Worm (Caenorhabditis elegans) whole organism, L4 larva: Measurements from ENCODE around the gene fzr-1.

Source experiments
- D1046.2 ChIP-seq: fragments of 200-800 bp; sonication (Bioruptor generic); IDR thresholded peaks from 2 replicates; pipeline ENCODE4 v1.3.6; 2022; ENCODE audit warnings: missing genetic modification characterization, missing compliant biosample characterization
- F26F4.8 ChIP-seq: fragments of 200-800 bp; sonication (Bioruptor generic); conservative IDR thresholded peaks from 2 replicates; pipeline ENCODE4 v1.3.6; 2022; ENCODE audit warnings: missing genetic modification characterization, missing compliant biosample characterization
- F44E2.7 ChIP-seq: fragments of 200-800 bp; sonication (Bioruptor generic); IDR thresholded peaks from 2 replicates; pipeline ENCODE4 v2.1.2; 2022; ENCODE audit warnings: missing genetic modification characterization, missing compliant biosample characterization
- T20F7.1 ChIP-seq: fragments of 200-800 bp; sonication (Bioruptor generic); optimal IDR thresholded peaks from 2 replicates; lab custom pipeline; 2018; ENCODE audit warnings: mild to moderate bottlenecking, missing genetic modification characterization, missing compliant biosample characterization
- Y48G9A.11 ChIP-seq: fragments of 200-800 bp; sonication (Bioruptor generic); IDR thresholded peaks from 2 replicates; pipeline ENCODE4 v1.3.6; 2022; ENCODE audit warnings: missing genetic modification reagents, missing genetic modification characterization, missing compliant biosample characterization
- Y75B8A.6 ChIP-seq: fragments of 200-800 bp; sonication (Bioruptor generic); IDR thresholded peaks from 2 replicates; pipeline ENCODE4 v1.3.6; 2022; ENCODE audit warnings: missing genetic modification reagents, missing genetic modification characterization, missing compliant biosample characterization
- aha-1 ChIP-seq: fragments of 150-350 bp; peaks from one replicate; lab custom pipeline; 2014; ENCODE audit warnings: missing biosample characterization, missing genetic modification characterization
- aly-2 ChIP-seq: sonication (generic microtip); optimal IDR thresholded peaks from 2 replicates; lab custom pipeline; 2018; ENCODE audit warnings: missing biosample characterization, missing genetic modification characterization
- ama-1 ChIP-seq: fragments of 150-350 bp; optimal IDR thresholded peaks from 2 replicates; lab custom pipeline; 2014; ENCODE audit warnings: inconsistent platforms, mixed read lengths
- arid-1 ChIP-seq: fragments of 200-800 bp; sonication (Bioruptor generic); conservative IDR thresholded peaks from 2 replicates; pipeline ENCODE4 v1.3.6; 2022; ENCODE audit warnings: missing genetic modification reagents, missing genetic modification characterization, missing compliant biosample characterization
- attf-4 ChIP-seq: sonication (generic microtip); optimal IDR thresholded peaks from 3 replicates; lab custom pipeline; 2017; ENCODE audit warnings: missing biosample characterization, missing genetic modification characterization
- cey-2 ChIP-seq: sonication (generic microtip); optimal IDR thresholded peaks from 3 replicates; lab custom pipeline; 2017; ENCODE audit warnings: missing genetic modification characterization, mild to moderate bottlenecking, missing compliant biosample characterization, antibody characterized with exemption, borderline replicate concordance; ENCODE audit not compliant: insufficient read depth
- ctbp-1 ChIP-seq: fragments of 200-800 bp; sonication (Bioruptor generic); IDR thresholded peaks from 2 replicates; pipeline ENCODE4 v1.3.6; 2022; ENCODE audit warnings: missing genetic modification reagents, missing genetic modification characterization, missing compliant biosample characterization
- daf-16 ChIP-seq, 3 experiments: sonication (generic microtip); optimal IDR thresholded peaks; 2 replicates each; lab custom pipeline; 2016 to 2017; ENCODE audit warnings: missing genetic modification characterization in 3 of 3, missing genetic modification reagents in 3 of 3, mild to moderate bottlenecking in 2 of 3, missing compliant biosample characterization in 2 of 3, missing biosample characterization in 1 of 3, moderate library complexity in 1 of 3
- dmd-6 ChIP-seq: fragments of 200-800 bp; sonication (Bioruptor generic); IDR thresholded peaks from 2 replicates; pipeline ENCODE4 v1.3.6; 2022; ENCODE audit warnings: missing genetic modification reagents, missing genetic modification characterization, missing compliant biosample characterization
- dpl-1 ChIP-seq: fragments of 150-350 bp; optimal IDR thresholded peaks from 2 replicates; lab custom pipeline; 2014; ENCODE audit warnings: missing biosample characterization, missing genetic modification reagents, missing genetic modification characterization
- fkh-10 ChIP-seq: fragments of 150-350 bp; optimal IDR thresholded peaks from 2 replicates; lab custom pipeline; 2014; ENCODE audit warnings: missing biosample characterization, missing genetic modification reagents, missing genetic modification characterization
- gei-8 ChIP-seq: fragments of 200-800 bp; sonication (Bioruptor generic); optimal IDR thresholded peaks from 2 replicates; lab custom pipeline; 2018; ENCODE audit warnings: mild to moderate bottlenecking, missing genetic modification characterization, missing compliant biosample characterization
- hif-1 ChIP-seq, 2 experiments: sonication (generic microtip); optimal IDR thresholded peaks; 2 replicates each; lab custom pipeline; 2016 to 2017; ENCODE audit warnings: missing compliant biosample characterization in 2 of 2, missing genetic modification characterization in 2 of 2, missing genetic modification reagents in 2 of 2, missing genotype in 2 of 2, mild to moderate bottlenecking in 1 of 2
- hlh-30 ChIP-seq: sonication (generic microtip); optimal IDR thresholded peaks from 2 replicates; lab custom pipeline; 2017; ENCODE audit warnings: antibody characterized with exemption, mild to moderate bottlenecking, missing genetic modification characterization, missing compliant biosample characterization; ENCODE audit not compliant: insufficient read depth
- lin-1 ChIP-seq: fragments of 200-800 bp; sonication (Bioruptor generic); IDR thresholded peaks from 2 replicates; pipeline ENCODE4 v1.3.6; 2022; ENCODE audit warnings: missing genetic modification reagents, missing genetic modification characterization, missing compliant biosample characterization
- lin-15B ChIP-seq: fragments of 150-350 bp; sonication (generic microtip); optimal IDR thresholded peaks from 3 replicates; lab custom pipeline; 2014; ENCODE audit warnings: missing biosample characterization, missing genetic modification characterization
- lin-39 ChIP-seq: fragments of 150-350 bp; optimal IDR thresholded peaks from 2 replicates; lab custom pipeline; 2014; ENCODE audit warnings: missing biosample characterization, missing genetic modification reagents, missing genetic modification characterization
- lir-3 ChIP-seq: sonication (generic microtip); optimal IDR thresholded peaks from 2 replicates; lab custom pipeline; 2016; ENCODE audit warnings: mild to moderate bottlenecking, missing genetic modification characterization, missing compliant biosample characterization
- madf-5 ChIP-seq, 2 experiments: fragments of 200-800 bp; sonication (Bioruptor generic); IDR thresholded peaks; 2 replicates each; pipeline ENCODE4 v1.3.6; 2022; ENCODE audit warnings: missing compliant biosample characterization in 2 of 2, missing genetic modification characterization in 2 of 2
- mdl-1 ChIP-seq, 2 experiments: fragments of 150-350 bp in 1 of 2; sonication (generic microtip) in 1 of 2; optimal IDR thresholded peaks; 2 replicates each; lab custom pipeline; 2014 to 2017; ENCODE audit warnings: missing biosample characterization in 2 of 2, missing genetic modification characterization in 2 of 2
- mdt-29 ChIP-seq: fragments of 200-800 bp; sonication (Bioruptor generic); IDR thresholded peaks from 2 replicates; pipeline ENCODE4 v1.3.6; 2022; ENCODE audit warnings: missing genetic modification reagents, missing genetic modification characterization, missing compliant biosample characterization
- mes-2 ChIP-seq: sonication (generic microtip); optimal IDR thresholded peaks from 2 replicates; lab custom pipeline; 2016; ENCODE audit warnings: missing genotype, mild to moderate bottlenecking, missing genetic modification characterization, missing compliant biosample characterization; ENCODE audit not compliant: poor library complexity, severe bottlenecking
- mxl-3 ChIP-seq: fragments of 200-800 bp; sonication (Bioruptor generic); optimal IDR thresholded peaks from 2 replicates; lab custom pipeline; 2018; ENCODE audit warnings: mild to moderate bottlenecking, missing genetic modification characterization, missing compliant biosample characterization
- nhr-10 ChIP-seq: fragments of 150-350 bp; optimal IDR thresholded peaks from 2 replicates; lab custom pipeline; 2014; ENCODE audit warnings: missing biosample characterization, missing genetic modification characterization
- nhr-102 ChIP-seq: sonication (generic microtip); optimal IDR thresholded peaks from 2 replicates; lab custom pipeline; 2016; ENCODE audit warnings: mild to moderate bottlenecking, missing genetic modification characterization, moderate library complexity, missing compliant biosample characterization
- nhr-11 ChIP-seq: fragments of 150-350 bp; optimal IDR thresholded peaks from 2 replicates; lab custom pipeline; 2014; ENCODE audit warnings: missing biosample characterization, missing genetic modification characterization
- nhr-28 ChIP-seq: fragments of 150-350 bp; optimal IDR thresholded peaks from 2 replicates; lab custom pipeline; 2014; ENCODE audit warnings: missing biosample characterization, missing genetic modification characterization
- php-3 ChIP-seq: fragments of 200-800 bp; sonication (Bioruptor generic); IDR thresholded peaks from 2 replicates; pipeline ENCODE4 v1.3.6; 2022; ENCODE audit warnings: missing genetic modification reagents, missing genetic modification characterization, missing compliant biosample characterization
- saeg-2 ChIP-seq: fragments of 200-800 bp; sonication (Bioruptor generic); IDR thresholded peaks from 2 replicates; pipeline ENCODE4 v1.3.6; 2022; ENCODE audit warnings: missing genetic modification reagents, missing genetic modification characterization, missing compliant biosample characterization
- set-16 ChIP-seq: fragments of 200-800 bp; sonication (Bioruptor generic); IDR thresholded peaks from 2 replicates; pipeline ENCODE4 v1.3.6; 2022; ENCODE audit warnings: missing genetic modification reagents, missing genetic modification characterization, missing compliant biosample characterization
- skn-1 ChIP-seq: fragments of 150-350 bp; optimal IDR thresholded peaks from 2 replicates; lab custom pipeline; 2014; ENCODE audit warnings: missing biosample characterization, missing genetic modification characterization
- snpc-1.2 ChIP-seq: fragments of 200-800 bp; sonication (Bioruptor generic); IDR thresholded peaks from 2 replicates; pipeline ENCODE4 v1.3.6; 2022; ENCODE audit warnings: missing genetic modification reagents, missing genetic modification characterization, missing compliant biosample characterization
- unc-130 ChIP-seq: sonication (generic microtip); optimal IDR thresholded peaks from 2 replicates; lab custom pipeline; 2016; ENCODE audit warnings: missing genetic modification reagents, missing genetic modification characterization, missing compliant biosample characterization
- unc-62 ChIP-seq, 3 experiments: fragments of 150-350 bp in 1 of 3; sonication (generic microtip); optimal IDR thresholded peaks in 2 of 3; peaks in 1 of 3; 1 replicate in 1 of 3; 2 replicates in 2 of 3; lab custom pipeline; 2014 to 2017; ENCODE audit warnings: missing biosample characterization in 3 of 3, missing genetic modification characterization in 3 of 3, missing genetic modification reagents in 3 of 3, missing genotype in 1 of 3
- zip-2 ChIP-seq: fragments of 150-350 bp; optimal IDR thresholded peaks from 2 replicates; lab custom pipeline; 2014; ENCODE audit warnings: missing biosample characterization, missing genetic modification characterization

The fzr-1 gene

DNA sequence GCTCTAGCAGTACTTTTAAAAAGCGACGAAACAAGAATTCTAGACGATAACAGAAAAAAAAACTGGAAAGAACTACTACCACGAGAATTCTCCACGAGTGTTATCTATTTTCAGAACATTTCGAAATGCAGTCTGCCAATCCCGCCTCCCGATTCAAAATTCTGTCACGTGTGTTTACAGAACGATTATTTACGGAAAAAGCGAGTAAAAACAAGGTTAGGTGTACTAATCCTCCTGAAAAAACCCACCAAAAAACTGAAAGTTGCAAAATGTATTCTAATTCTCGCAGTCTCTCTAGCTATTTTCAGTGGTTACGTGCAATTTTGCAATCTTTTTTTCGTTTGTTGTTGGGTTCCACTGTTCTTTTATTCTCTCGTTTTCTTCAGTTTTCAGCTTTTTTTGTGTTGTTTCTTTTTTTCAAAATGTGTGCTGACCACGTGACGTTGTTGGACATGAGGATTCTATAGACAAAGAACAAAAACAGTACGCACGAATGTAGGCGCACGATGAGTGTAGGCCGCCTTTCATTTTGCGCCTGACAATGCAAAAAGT lies 37.7 kb downstream of the fzr-1 start (continued):
- TF ChIP-seq aha-1 (tag; lab: Kevin White, UChicago) (peak; percentile 94), madf-5 (GFP tag; IDR thresholded peaks at IDR 0.05; lab: Robert Waterston, UW) (no peak), zip-2 (tag; lab: Kevin White, UChicago) (no peak), saeg-2 (no peak), attf-4 (tag; lab: Kevin White, UChicago) (no peak), hlh-30 (tag; lab: Kevin White, UChicago) (peak; percentile 36), hif-1 (tag; optimal IDR thresholded peaks at IDR 0.05; lab: Kevin White, UChicago) (peak; percentile 57 to 97), nhr-11 (tag; lab: Kevin White, UChicago) (peak; percentile 59), cey-2 (tag; lab: Kevin White, UChicago) (no peak), F26F4.8 (GFP tag; lab: Robert Waterston, UW) (no peak), mdt-29 (GFP tag; lab: Robert Waterston, UW) (no peak), snpc-1.2 (GFP tag; lab: Robert Waterston, UW) (no peak), nhr-10 (tag; lab: Kevin White, UChicago) (no peak), nhr-102 (tag; lab: Kevin White, UChicago) (no peak), gei-8 (GFP tag; lab: Kevin White, UChicago) (no peak), dmd-6 (GFP tag; lab: Robert Waterston, UW) (peak; percentile 36), mdl-1 (tag; optimal IDR thresholded peaks at IDR 0.05; lab: Kevin White, UChicago) (peak in 1 of 2 experiments; percentile 77), unc-130 (GFP tag; lab: Kevin White, UChicago) (no peak), dpl-1 (no peak), set-16 (GFP tag; lab: Robert Waterston, UW) (no peak), fkh-10 (no peak), lin-39 (tag; lab: Kevin White, UChicago) (no peak), skn-1 (no peak), lir-3 (tag; lab: Kevin White, UChicago) (no peak), aly-2 (tag; lab: Kevin White, UChicago) (no peak)

DNA sequence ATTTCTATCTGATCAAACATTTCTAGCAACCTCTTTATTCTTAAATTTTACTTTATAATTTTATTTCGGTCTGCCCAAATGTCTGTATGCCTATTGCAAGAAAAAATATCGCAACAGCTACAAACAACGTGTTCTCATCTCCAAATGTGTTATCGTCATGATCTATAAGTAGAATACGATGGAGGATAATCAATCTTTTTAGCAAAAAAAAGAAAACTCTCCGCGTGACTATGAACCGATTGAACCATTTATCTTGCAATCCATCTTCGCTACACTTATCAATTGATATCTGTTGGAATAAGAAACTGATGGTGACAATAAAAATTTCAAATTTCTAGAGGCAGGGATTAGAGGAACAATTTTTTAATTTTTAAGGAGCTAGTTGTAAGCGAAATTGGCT lies 38.3 kb downstream of the fzr-1 start:
- TF ChIP-seq D1046.2 (GFP tag; lab: Robert Waterston, UW) (no peak), lin-1 (no peak), nhr-11 (tag; lab: Kevin White, UChicago) (peak; percentile 42), arid-1 (GFP tag; lab: Robert Waterston, UW) (no peak), hlh-30 (tag; lab: Kevin White, UChicago) (peak; percentile 45), mes-2 (no peak), Y48G9A.11 (GFP tag; lab: Robert Waterston, UW) (no peak), mxl-3 (GFP tag; lab: Kevin White, UChicago) (peak; percentile 44), ctbp-1 (GFP tag; lab: Robert Waterston, UW) (0 out of 2 replicates have a peak, but pooled peaks have one; percentile 30), snpc-1.2 (GFP tag; lab: Robert Waterston, UW) (no peak), mdl-1 (tag; optimal IDR thresholded peaks at IDR 0.05; lab: Kevin White, UChicago) (peak in 1 of 2 experiments; percentile 59), unc-62 (GFP tag; optimal IDR thresholded peaks at IDR 0.05 in 1 of 2; lab: Kevin White, UChicago) (peak in 1 of 2 experiments; percentile 8), unc-62 (tag; optimal IDR thresholded peaks at IDR 0.05; lab: Kevin White, UChicago) (no peak), nhr-28 (tag; lab: Kevin White, UChicago) (peak; percentile 61), php-3 (GFP tag; lab: Robert Waterston, UW) (no peak), hif-1 (tag; optimal IDR thresholded peaks at IDR 0.05; lab: Kevin White, UChicago) (no peak)

DNA sequence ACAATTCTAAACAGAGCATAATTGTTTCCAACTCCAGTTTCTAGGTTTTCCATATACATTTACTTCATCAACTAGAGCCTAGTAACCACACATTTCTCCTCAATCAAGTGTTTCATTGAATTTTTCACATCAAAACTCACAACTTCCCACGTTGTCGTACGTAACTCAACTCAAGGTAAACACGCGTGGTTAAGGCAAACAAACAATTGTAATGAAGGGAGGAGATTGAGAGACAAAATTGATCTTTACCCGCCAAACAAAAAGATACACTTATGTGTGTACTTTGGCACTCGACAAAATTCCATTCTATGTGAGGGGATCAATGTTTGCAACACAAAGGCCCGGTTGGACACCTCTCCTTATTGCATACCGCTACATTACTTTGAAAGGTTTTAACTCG lies 38.9 kb downstream of the fzr-1 start, which contains the start of gene nhr-19:
nhr-19 (minus strand) TSS at position 191 of the 400 bp plus-strand sequence.
- TF ChIP-seq mxl-3 (GFP tag; lab: Kevin White, UChicago) (peak; percentile 33), unc-62 (GFP tag; optimal IDR thresholded peaks at IDR 0.05 in 1 of 2; lab: Kevin White, UChicago) (peak in 1 of 2 experiments; percentile 88), unc-62 (tag; optimal IDR thresholded peaks at IDR 0.05; lab: Kevin White, UChicago) (no peak), aha-1 (tag; lab: Kevin White, UChicago) (peak; percentile 72), ama-1 (lab: Kevin White, UChicago) (no peak), mdl-1 (tag; optimal IDR thresholded peaks at IDR 0.05; lab: Kevin White, UChicago) (no peak), nhr-11 (tag; lab: Kevin White, UChicago) (peak; percentile 74), hif-1 (tag; optimal IDR thresholded peaks at IDR 0.05; lab: Kevin White, UChicago) (no peak), lin-15B (tag; lab: Kevin White, UChicago) (no peak), daf-16 (GFP tag; optimal IDR thresholded peaks at IDR 0.05; lab: Kevin White, UChicago) (no peak), daf-16 (tag; optimal IDR thresholded peaks at IDR 0.05; lab: Kevin White, UChicago) (peak; percentile 63), T20F7.1 (GFP tag; lab: Kevin White, UChicago) (no peak), nhr-28 (tag; lab: Kevin White, UChicago) (peak; percentile 23), D1046.2 (GFP tag; lab: Robert Waterston, UW) (no peak), F44E2.7 (no peak), Y75B8A.6 (no peak)
- TF ChIP-seq, all 104 proteins: peak for 6
